Fruit fly (Drosophila melanogaster) whole organism, prepupa: ENCODE measurements around the gene ImpE1.

Source experiments
- Blimp-1 ChIP-seq: fragments of 200-800 bp; sonication (Bioruptor generic); optimal IDR thresholded peaks from 3 replicates; lab custom pipeline; 2017; ENCODE audit warnings: missing biosample characterization, missing genetic modification characterization, mild to moderate bottlenecking, moderate library complexity, missing genetic modification reagents
- CG10669 ChIP-seq: fragments of 200-800 bp; sonication (Bioruptor generic); optimal IDR thresholded peaks from 3 replicates; lab custom pipeline; 2018; ENCODE audit warnings: missing biosample characterization, mild to moderate bottlenecking, missing genetic modification characterization, moderate library complexity
- CG11294 ChIP-seq: fragments of 200-800 bp; sonication (Bioruptor generic); IDR thresholded peaks from 2 replicates; pipeline ENCODE4 v1.3.6; 2022; ENCODE audit warnings: missing biosample characterization, missing genetic modification characterization
- CG11762 ChIP-seq: fragments of 200-800 bp; sonication (Bioruptor generic); optimal IDR thresholded peaks from 3 replicates; lab custom pipeline; 2016; ENCODE audit warnings: missing biosample characterization, missing genetic modification characterization; ENCODE audit not compliant: insufficient read depth
- CG11902 ChIP-seq: fragments of 200-800 bp; sonication (Bioruptor generic); optimal IDR thresholded peaks from 3 replicates; lab custom pipeline; 2016; ENCODE audit warnings: missing biosample characterization, missing genetic modification characterization
- CG15336 ChIP-seq: fragments of 200-800 bp; sonication (Bioruptor generic); IDR thresholded peaks from 2 replicates; pipeline ENCODE4 v1.3.6; 2022; ENCODE audit warnings: missing biosample characterization, missing genetic modification characterization
- CG1621 ChIP-seq: fragments of 200-800 bp; sonication (Bioruptor generic); optimal IDR thresholded peaks from 3 replicates; lab custom pipeline; 2018; ENCODE audit warnings: missing biosample characterization, mild to moderate bottlenecking, missing genetic modification characterization
- CG16779 ChIP-seq: fragments of 200-800 bp; sonication (Bioruptor generic); optimal IDR thresholded peaks from 3 replicates; lab custom pipeline; 2017; ENCODE audit warnings: missing biosample characterization, mild to moderate bottlenecking, missing genetic modification characterization
- CG3032 ChIP-seq: fragments of 200-800 bp; optimal IDR thresholded peaks from 2 replicates; lab custom pipeline; 2019; ENCODE audit warnings: missing biosample characterization, mild to moderate bottlenecking, missing genetic modification characterization, moderate library complexity
- CG32006 ChIP-seq: fragments of 200-800 bp; sonication (Bioruptor generic); optimal IDR thresholded peaks from 3 replicates; lab custom pipeline; 2017; ENCODE audit warnings: missing biosample characterization, mild to moderate bottlenecking, missing genetic modification characterization
- CG34406 ChIP-seq: fragments of 200-800 bp; sonication (Bioruptor generic); optimal IDR thresholded peaks from 3 replicates; lab custom pipeline; 2016; ENCODE audit warnings: missing biosample characterization, missing genetic modification characterization
- CG3919 ChIP-seq: fragments of 200-800 bp; sonication (Bioruptor generic); optimal IDR thresholded peaks from 3 replicates; lab custom pipeline; 2016; ENCODE audit warnings: missing biosample characterization, missing genetic modification characterization
- CG4318 ChIP-seq: fragments of 200-800 bp; sonication (Bioruptor generic); optimal IDR thresholded peaks from 3 replicates; lab custom pipeline; 2017; ENCODE audit warnings: missing biosample characterization, mild to moderate bottlenecking, missing genetic modification characterization
- CG6163 ChIP-seq: fragments of 200-800 bp; sonication (Bioruptor generic); IDR thresholded peaks from 3 replicates; pipeline ENCODE4 v1.3.6; 2022; ENCODE audit warnings: missing biosample characterization, missing genetic modification characterization
- CG6276 ChIP-seq: fragments of 200-800 bp; sonication (Bioruptor generic); optimal IDR thresholded peaks from 2 replicates; lab custom pipeline; 2017; ENCODE audit warnings: missing biosample characterization, mild to moderate bottlenecking, missing genetic modification characterization
- CG6792 ChIP-seq: fragments of 200-800 bp; sonication (Bioruptor generic); optimal IDR thresholded peaks from 3 replicates; lab custom pipeline; 2016; ENCODE audit warnings: missing biosample characterization, missing genetic modification characterization
- CG6854 ChIP-seq: fragments of 200-800 bp; sonication (Bioruptor generic); optimal IDR thresholded peaks from 2 replicates; lab custom pipeline; 2017; ENCODE audit warnings: missing biosample characterization, mild to moderate bottlenecking, missing genetic modification characterization
- CG7368 ChIP-seq: fragments of 200-800 bp; sonication (Bioruptor generic); optimal IDR thresholded peaks from 3 replicates; lab custom pipeline; 2016; ENCODE audit warnings: missing biosample characterization, missing genetic modification characterization
- CG8119 ChIP-seq: fragments of 200-800 bp; sonication (Bioruptor generic); IDR thresholded peaks from 3 replicates; pipeline ENCODE4 v1.3.6; 2022; ENCODE audit warnings: missing biosample characterization, missing genetic modification characterization
- CG8632 ChIP-seq: fragments of 200-800 bp; sonication (Bioruptor generic); optimal IDR thresholded peaks from 3 replicates; lab custom pipeline; 2016; ENCODE audit warnings: missing biosample characterization, missing genetic modification characterization
- CG9139 ChIP-seq: fragments of 200-800 bp; sonication (Bioruptor generic); optimal IDR thresholded peaks from 3 replicates; lab custom pipeline; 2017; ENCODE audit warnings: missing biosample characterization, mild to moderate bottlenecking, missing genetic modification characterization
- Eip75B ChIP-seq: fragments of 200-800 bp; sonication (Bioruptor generic); optimal IDR thresholded peaks from 3 replicates; lab custom pipeline; 2016; ENCODE audit warnings: missing biosample characterization, missing genetic modification characterization
- Eip78C ChIP-seq: fragments of 200-800 bp; sonication (Bioruptor generic); peaks from one replicate; lab custom pipeline; 2016; ENCODE audit warnings: missing biosample characterization, missing genetic modification characterization
- Eip93F ChIP-seq: fragments of 200-800 bp; sonication (Bioruptor generic); optimal IDR thresholded peaks from 2 replicates; lab custom pipeline; 2016; ENCODE audit warnings: missing biosample characterization, mild to moderate bottlenecking, missing genetic modification characterization
- Ets21C ChIP-seq: fragments of 200-800 bp; sonication (Bioruptor generic); optimal IDR thresholded peaks from 3 replicates; lab custom pipeline; 2016; ENCODE audit warnings: missing biosample characterization, missing genetic modification characterization
- Ets96B ChIP-seq: fragments of 200-800 bp; optimal IDR thresholded peaks from 2 replicates; lab custom pipeline; 2019; ENCODE audit warnings: missing biosample characterization, mild to moderate bottlenecking, missing genetic modification characterization, moderate library complexity
- Gug ChIP-seq: fragments of 200-800 bp; sonication (Bioruptor generic); IDR thresholded peaks from 2 replicates; pipeline ENCODE4 v1.3.6; 2022; ENCODE audit warnings: missing biosample characterization, missing genetic modification characterization
- Hr38 ChIP-seq: sonication (Bioruptor generic); optimal IDR thresholded peaks from 2 replicates; lab custom pipeline; 2016; ENCODE audit warnings: missing biosample characterization, missing genetic modification characterization
- Hr39 ChIP-seq: fragments of 200-800 bp; sonication (Bioruptor generic); optimal IDR thresholded peaks from 2 replicates; lab custom pipeline; 2016; ENCODE audit warnings: missing biosample characterization, missing genetic modification characterization
- Hr4 ChIP-seq: fragments of 200-800 bp; sonication (Bioruptor generic); optimal IDR thresholded peaks from 3 replicates; lab custom pipeline; 2016; ENCODE audit warnings: missing biosample characterization, missing genetic modification characterization
- Lpt ChIP-seq: fragments of 200-800 bp; sonication (Bioruptor generic); optimal IDR thresholded peaks from 3 replicates; lab custom pipeline; 2016; ENCODE audit warnings: missing biosample characterization, missing genetic modification characterization
- Met ChIP-seq: fragments of 200-800 bp; sonication (Bioruptor generic); optimal IDR thresholded peaks from 3 replicates; lab custom pipeline; 2016; ENCODE audit warnings: missing biosample characterization, missing genetic modification characterization
- OdsH ChIP-seq: fragments of 200-800 bp; sonication (Bioruptor generic); optimal IDR thresholded peaks from 3 replicates; lab custom pipeline; 2016; ENCODE audit warnings: missing biosample characterization, missing genetic modification characterization
- Smox ChIP-seq: fragments of 200-800 bp; sonication (Bioruptor generic); optimal IDR thresholded peaks from 3 replicates; lab custom pipeline; 2016; ENCODE audit warnings: missing biosample characterization, missing genetic modification characterization
- Sox14 ChIP-seq: fragments of 200-800 bp; sonication (Bioruptor generic); optimal IDR thresholded peaks from 3 replicates; lab custom pipeline; 2016; ENCODE audit warnings: missing biosample characterization, missing genetic modification characterization
- achi ChIP-seq: fragments of 200-800 bp; sonication (Bioruptor generic); optimal IDR thresholded peaks from 3 replicates; lab custom pipeline; 2016; ENCODE audit warnings: missing biosample characterization, missing genetic modification characterization
- cyc ChIP-seq: fragments of 200-800 bp; sonication (Bioruptor generic); optimal IDR thresholded peaks from 3 replicates; lab custom pipeline; 2016; ENCODE audit warnings: missing biosample characterization, missing genetic modification characterization
- dac ChIP-seq: fragments of 200-800 bp; sonication (Bioruptor generic); optimal IDR thresholded peaks from 2 replicates; lab custom pipeline; 2017; ENCODE audit warnings: missing biosample characterization, mild to moderate bottlenecking, missing genetic modification characterization
- dsx ChIP-seq: fragments of 200-800 bp; optimal IDR thresholded peaks from 3 replicates; lab custom pipeline; 2019; ENCODE audit warnings: missing biosample characterization, mild to moderate bottlenecking, missing genetic modification characterization, moderate library complexity; ENCODE audit not compliant: poor library complexity, severe bottlenecking
- eg ChIP-seq: fragments of 200-800 bp; sonication (Bioruptor generic); IDR thresholded peaks from 3 replicates; pipeline ENCODE4 v1.3.6; 2022; ENCODE audit warnings: missing biosample characterization, missing genetic modification characterization
- esn ChIP-seq: fragments of 200-800 bp; sonication (Bioruptor generic); optimal IDR thresholded peaks from 2 replicates; lab custom pipeline; 2016; ENCODE audit warnings: missing biosample characterization, mild to moderate bottlenecking, missing genetic modification characterization, moderate library complexity
- fd59A ChIP-seq: fragments of 200-800 bp; sonication (Bioruptor generic); optimal IDR thresholded peaks from 2 replicates; lab custom pipeline; 2017; ENCODE audit warnings: missing biosample characterization, mild to moderate bottlenecking, missing genetic modification characterization, missing genetic modification reagents
- fd85E ChIP-seq: fragments of 200-800 bp; sonication (Bioruptor generic); optimal IDR thresholded peaks from 3 replicates; lab custom pipeline; 2016; ENCODE audit warnings: missing biosample characterization, missing genetic modification characterization
- fkh ChIP-seq: fragments of 200-800 bp; sonication (Bioruptor generic); optimal IDR thresholded peaks from 3 replicates; lab custom pipeline; 2017; ENCODE audit warnings: missing biosample characterization, mild to moderate bottlenecking, missing genetic modification characterization, moderate library complexity
- lz ChIP-seq: fragments of 200-800 bp; sonication (Bioruptor generic); optimal IDR thresholded peaks from 3 replicates; lab custom pipeline; 2016; ENCODE audit warnings: missing biosample characterization, missing genetic modification characterization
- net ChIP-seq: fragments of 200-800 bp; sonication (Bioruptor generic); optimal IDR thresholded peaks from 3 replicates; lab custom pipeline; 2016; ENCODE audit warnings: missing biosample characterization, missing genetic modification characterization
- pdm3 ChIP-seq: fragments of 200-800 bp; sonication (Bioruptor generic); optimal IDR thresholded peaks from 3 replicates; lab custom pipeline; 2016; ENCODE audit warnings: missing biosample characterization, missing genetic modification characterization
- salr ChIP-seq, 2 experiments: fragments of 200-800 bp; sonication (Bioruptor generic); optimal IDR thresholded peaks; 3 replicates each; lab custom pipeline; 2016 to 2018; ENCODE audit warnings: missing biosample characterization in 2 of 2, missing genetic modification characterization in 2 of 2, mild to moderate bottlenecking in 1 of 2
- spab ChIP-seq: fragments of 200-800 bp; sonication (Bioruptor generic); optimal IDR thresholded peaks from 2 replicates; lab custom pipeline; 2017; ENCODE audit warnings: missing biosample characterization, mild to moderate bottlenecking, missing genetic modification characterization, missing genetic modification reagents
- ss ChIP-seq, 2 experiments: fragments of 200-800 bp; sonication (Bioruptor generic); optimal IDR thresholded peaks; 2 replicates in 1 of 2; 3 replicates in 1 of 2; lab custom pipeline; 2017 to 2018; ENCODE audit warnings: mild to moderate bottlenecking in 2 of 2, missing biosample characterization in 2 of 2, missing genetic modification characterization in 2 of 2, moderate library complexity in 1 of 2
- svp ChIP-seq: fragments of 200-800 bp; sonication (Bioruptor generic); peaks from one replicate; lab custom pipeline; 2016; ENCODE audit warnings: missing biosample characterization, missing genetic modification characterization
- topi ChIP-seq: fragments of 200-800 bp; sonication (Bioruptor generic); optimal IDR thresholded peaks from 3 replicates; lab custom pipeline; 2016; ENCODE audit warnings: missing biosample characterization, missing genetic modification characterization
- vri ChIP-seq: fragments of 200-800 bp; sonication (Bioruptor generic); optimal IDR thresholded peaks from 3 replicates; lab custom pipeline; 2016; ENCODE audit warnings: missing biosample characterization, mild to moderate bottlenecking, missing genetic modification characterization

Gene ImpE1

DNA sequence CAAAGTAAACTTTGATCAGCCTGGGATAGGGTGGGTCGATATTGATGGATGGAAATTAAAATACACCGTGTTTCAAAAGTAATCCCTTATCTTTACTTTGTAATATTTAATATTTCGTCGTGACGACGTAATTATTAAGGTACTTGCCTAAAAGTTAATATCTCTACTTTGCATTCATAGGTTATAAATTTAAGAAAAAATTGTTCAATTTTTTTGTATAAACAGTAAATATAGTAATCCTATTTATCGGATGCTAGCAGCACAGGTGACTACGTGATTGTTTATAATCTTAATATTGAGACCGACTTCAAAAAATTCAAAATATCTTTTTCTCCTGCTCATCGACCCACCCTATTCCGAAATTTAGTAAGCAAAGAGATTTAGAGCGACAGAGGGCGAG lies 14.1 kb upstream of the ImpE1 start:
- TF ChIP-seq Ets21C (no peak), eg (GFP tag; lab: Robert Waterston, UW) (peak; percentile 52; the same call in 1 of the 3 replicates), Smox (no peak), Eip75B (no peak), CG9139 (no peak), topi (GFP tag; lab: Kevin White, UChicago) (no peak), CG6163 (0 out of 3 replicates have a peak, but pooled peaks have one; percentile 37), CG11294 (GFP tag; lab: Robert Waterston, UW) (no peak), Ets96B (tag; lab: Kevin White, UChicago) (no peak), achi (GFP tag; lab: Kevin White, UChicago) (no peak), CG6792 (GFP tag; lab: Kevin White, UChicago) (no peak), CG10669 (no peak), Eip78C (GFP tag; lab: Kevin White, UChicago) (no peak), CG7368 (GFP tag; lab: Kevin White, UChicago) (peak; percentile 24), CG6854 (no peak), Sox14 (GFP tag; lab: Kevin White, UChicago) (no peak), Lpt (no peak), cyc (GFP tag; lab: Kevin White, UChicago) (peak; percentile 36), CG3032 (tag; lab: Kevin White, UChicago) (no peak), OdsH (GFP tag; lab: Kevin White, UChicago) (no peak), Blimp-1 (no peak), salr (GFP tag; optimal IDR thresholded peaks at IDR 0.05; lab: Kevin White, UChicago) (no peak), pdm3 (GFP tag; lab: Kevin White, UChicago) (no peak), CG11902 (GFP tag; lab: Kevin White, UChicago) (peak; percentile 4), CG4318 (GFP tag; lab: Kevin White, UChicago) (no peak), CG15336 (GFP tag; lab: Robert Waterston, UW) (peak; percentile 60), Eip93F (GFP tag; lab: Kevin White, UChicago) (no peak), lz (GFP tag; lab: Kevin White, UChicago) (no peak), CG34406 (no peak), Hr38 (GFP tag; lab: Kevin White, UChicago) (no peak), ss (GFP tag; optimal IDR thresholded peaks at IDR 0.05; lab: Kevin White, UChicago) (no peak), svp (GFP tag; lab: Kevin White, UChicago) (peak; percentile 83), spab (GFP tag; lab: Kevin White, UChicago) (peak; percentile 48), CG8119 (GFP tag; lab: Robert Waterston, UW) (peak; percentile 53; the same call in 1 of the 3 replicates), Gug (GFP tag; lab: Robert Waterston, UW) (no peak), CG3919 (GFP tag; lab: Kevin White, UChicago) (no peak), fkh (GFP tag; lab: Kevin White, UChicago) (no peak), Hr4 (GFP tag; lab: Kevin White, UChicago) (no peak), fd59A (GFP tag; lab: Kevin White, UChicago) (peak; percentile 32), CG8632 (GFP tag; lab: Kevin White, UChicago) (no peak), CG1621 (no peak), CG6276 (GFP tag; lab: Kevin White, UChicago) (no peak), dsx (no peak), CG16779 (peak; percentile 39), Met (GFP tag; lab: Kevin White, UChicago) (no peak), dac (no peak), CG32006 (no peak), Hr39 (GFP tag; lab: Kevin White, UChicago) (peak; percentile 22), fd85E (GFP tag; lab: Kevin White, UChicago) (no peak), net (no peak), vri (GFP tag; lab: Kevin White, UChicago) (no peak), esn (peak; percentile 62), CG11762 (GFP tag; lab: Kevin White, UChicago) (peak; percentile 38)
